Fruit fly (Drosophila melanogaster) whole organism, embryonic: ENCODE data around the gene fzy.

ENCODE experiments used
- B-H1 ChIP-seq: fragments of 200-800 bp; sonication (Bioruptor generic); IDR thresholded peaks from 3 replicates; pipeline ENCODE4 v1.3.6; 2022; ENCODE audit warnings: missing biosample characterization, missing genetic modification characterization
- B-H2 ChIP-seq: fragments of 200-800 bp; sonication (Bioruptor generic); optimal IDR thresholded peaks from 2 replicates; lab custom pipeline; 2018; ENCODE audit warnings: missing biosample characterization, mild to moderate bottlenecking, missing genetic modification characterization
- Bteb2 ChIP-seq: fragments of 200-800 bp; sonication (Bioruptor generic); optimal IDR thresholded peaks from 2 replicates; lab custom pipeline; 2016; ENCODE audit warnings: missing biosample characterization, missing genetic modification characterization
- CG10147 ChIP-seq: fragments of 200-800 bp; sonication (Bioruptor generic); optimal IDR thresholded peaks from 2 replicates; lab custom pipeline; 2019; ENCODE audit warnings: missing biosample characterization, mild to moderate bottlenecking, missing genetic modification characterization, moderate library complexity
- CG13123 ChIP-seq: fragments of 200-800 bp; sonication (Bioruptor generic); optimal IDR thresholded peaks from 2 replicates; lab custom pipeline; 2016; ENCODE audit warnings: missing biosample characterization, missing genetic modification characterization
- CG14441 ChIP-seq: fragments of 200-800 bp; sonication (Bioruptor generic); IDR thresholded peaks from 2 replicates; pipeline ENCODE4 v1.3.6; 2022; ENCODE audit warnings: missing biosample characterization, missing genetic modification characterization
- CG17568 ChIP-seq: fragments of 200-800 bp; sonication (Bioruptor generic); optimal IDR thresholded peaks from 2 replicates; lab custom pipeline; 2018; ENCODE audit warnings: missing biosample characterization, mild to moderate bottlenecking, missing genetic modification characterization, moderate library complexity
- CG17802 ChIP-seq: fragments of 200-800 bp; sonication (Bioruptor generic); optimal IDR thresholded peaks from 2 replicates; lab custom pipeline; 2018; ENCODE audit warnings: missing biosample characterization, mild to moderate bottlenecking, missing genetic modification characterization, moderate library complexity
- CG2120 ChIP-seq: fragments of 200-800 bp; sonication (Bioruptor generic); optimal IDR thresholded peaks from 3 replicates; lab custom pipeline; 2016; ENCODE audit warnings: missing biosample characterization, missing genetic modification characterization
- CG30431 ChIP-seq: fragments of 200-800 bp; sonication (Bioruptor generic); optimal IDR thresholded peaks from 2 replicates; lab custom pipeline; 2017; ENCODE audit warnings: missing biosample characterization, missing genetic modification characterization
- CG31388 ChIP-seq: fragments of 200-800 bp; sonication (Bioruptor generic); optimal IDR thresholded peaks from 2 replicates; lab custom pipeline; 2016; ENCODE audit warnings: missing biosample characterization, missing genetic modification characterization
- CG3726 ChIP-seq: fragments of 200-800 bp; sonication (Bioruptor generic); IDR thresholded peaks from 3 replicates; pipeline ENCODE4, ENCODE4 v1.3.6; 2022; ENCODE audit warnings: missing biosample characterization, missing genetic modification characterization
- CG3847 ChIP-seq: fragments of 200-800 bp; sonication (Bioruptor generic); IDR thresholded peaks from 2 replicates; pipeline ENCODE4 v1.3.6; 2022; ENCODE audit warnings: missing biosample characterization, missing genetic modification characterization
- CG4820 ChIP-seq: fragments of 200-800 bp; sonication (Bioruptor generic); optimal IDR thresholded peaks from 3 replicates; lab custom pipeline; 2016; ENCODE audit warnings: missing biosample characterization, missing genetic modification characterization
- CG6272 ChIP-seq: fragments of 200-800 bp; sonication (Bioruptor generic); IDR thresholded peaks from 2 replicates; pipeline ENCODE4 v1.3.6; 2022; ENCODE audit warnings: missing biosample characterization, missing genetic modification characterization
- CG6689 ChIP-seq: fragments of 200-800 bp; sonication (Bioruptor generic); IDR thresholded peaks from 2 replicates; pipeline ENCODE4 v1.3.6; 2022; ENCODE audit warnings: missing biosample characterization, missing genetic modification characterization
- CG6813 ChIP-seq: fragments of 200-800 bp; sonication (Bioruptor generic); optimal IDR thresholded peaks from 2 replicates; lab custom pipeline; 2017; ENCODE audit warnings: missing biosample characterization, missing genetic modification characterization, mild to moderate bottlenecking, moderate library complexity, missing genetic modification reagents
- CG7786 ChIP-seq: fragments of 200-800 bp; sonication (Bioruptor generic); optimal IDR thresholded peaks from 2 replicates; lab custom pipeline; 2016; ENCODE audit warnings: missing biosample characterization, missing genetic modification characterization
- CG9727 ChIP-seq: fragments of 200-800 bp; sonication (Bioruptor generic); optimal IDR thresholded peaks from 3 replicates; lab custom pipeline; 2017; ENCODE audit warnings: missing biosample characterization, mild to moderate bottlenecking, missing genetic modification characterization
- E2f2 ChIP-seq: fragments of 200-800 bp; sonication (Bioruptor generic); IDR thresholded peaks from 2 replicates; pipeline ENCODE4 v1.3.6; 2022; ENCODE audit warnings: missing biosample characterization, missing genetic modification characterization
- H2.0 ChIP-seq: fragments of 200-800 bp; sonication (Bioruptor generic); IDR thresholded peaks from 2 replicates; pipeline ENCODE4 v1.3.6; 2022; ENCODE audit warnings: missing biosample characterization, missing genetic modification characterization
- NK7.1 ChIP-seq: fragments of 200-800 bp; sonication (Bioruptor generic); optimal IDR thresholded peaks from 3 replicates; lab custom pipeline; 2016; ENCODE audit warnings: missing biosample characterization, missing genetic modification characterization
- Oaz ChIP-seq: fragments of 200-800 bp; sonication (Bioruptor generic); IDR thresholded peaks from 2 replicates; pipeline ENCODE4 v1.3.6; 2022; ENCODE audit warnings: missing biosample characterization, missing genetic modification characterization
- Poxn ChIP-seq: fragments of 200-800 bp; sonication (Bioruptor generic); IDR thresholded peaks from 2 replicates; pipeline ENCODE4 v1.3.6; 2022; ENCODE audit warnings: missing biosample characterization, missing genetic modification characterization
- Rx ChIP-seq: fragments of 200-800 bp; sonication (Bioruptor generic); IDR thresholded peaks from 2 replicates; pipeline ENCODE4 v1.3.6; 2022; ENCODE audit warnings: missing biosample characterization, missing genetic modification characterization
- ase ChIP-seq: fragments of 200-800 bp; sonication (Bioruptor generic); IDR thresholded peaks from 3 replicates; pipeline ENCODE4 v1.3.6; 2022; ENCODE audit warnings: missing biosample characterization, missing genetic modification characterization
- cad ChIP-seq: fragments of >200 bp; optimal IDR thresholded peaks from 2 replicates; lab custom pipeline; 2017; ENCODE audit warnings: missing biosample characterization, missing genetic modification characterization
- danr ChIP-seq: fragments of 200-800 bp; sonication (Bioruptor generic); IDR thresholded peaks from 2 replicates; pipeline ENCODE4 v1.3.6; 2022; ENCODE audit warnings: missing biosample characterization, missing genetic modification characterization
- dati ChIP-seq: fragments of 200-800 bp; sonication (Bioruptor generic); IDR thresholded peaks from 2 replicates; pipeline ENCODE4 v1.3.6; 2022; ENCODE audit warnings: missing biosample characterization, missing genetic modification characterization
- dmrt11E ChIP-seq: fragments of 200-800 bp; sonication (Bioruptor generic); optimal IDR thresholded peaks from 3 replicates; lab custom pipeline; 2018; ENCODE audit warnings: missing biosample characterization, mild to moderate bottlenecking, missing genetic modification characterization, moderate library complexity
- dmrt99B ChIP-seq: fragments of 200-800 bp; sonication (Bioruptor generic); optimal IDR thresholded peaks from 2 replicates; lab custom pipeline; 2018; ENCODE audit warnings: missing biosample characterization, mild to moderate bottlenecking, missing genetic modification characterization, moderate library complexity
- dpn ChIP-seq, 2 experiments: fragments of 200-800 bp; sonication (Bioruptor generic); optimal IDR thresholded peaks; 3 replicates each; lab custom pipeline; 2016; ENCODE audit warnings: missing biosample characterization in 2 of 2, missing genetic modification characterization in 2 of 2
- esg ChIP-seq: fragments of 200-800 bp; sonication (Bioruptor generic); conservative IDR thresholded peaks from 2 replicates; pipeline ENCODE4 v1.3.6; 2022; ENCODE audit warnings: missing biosample characterization, missing genetic modification characterization
- gro ChIP-seq: fragments of 200-800 bp; sonication (Bioruptor generic); optimal IDR thresholded peaks from 2 replicates; lab custom pipeline; 2016; ENCODE audit warnings: missing biosample characterization, missing genetic modification characterization
- gsb-n ChIP-seq: fragments of 200-800 bp; sonication (Bioruptor generic); optimal IDR thresholded peaks from 3 replicates; lab custom pipeline; 2018; ENCODE audit warnings: missing biosample characterization, mild to moderate bottlenecking, missing genetic modification characterization
- nmo ChIP-seq: fragments of 200-800 bp; sonication (Bioruptor generic); optimal IDR thresholded peaks from 2 replicates; lab custom pipeline; 2018; ENCODE audit warnings: missing biosample characterization, mild to moderate bottlenecking, missing genetic modification characterization, moderate library complexity
- odd ChIP-seq: fragments of 200-800 bp; sonication (Bioruptor generic); optimal IDR thresholded peaks from 2 replicates; lab custom pipeline; 2017; ENCODE audit warnings: missing biosample characterization, mild to moderate bottlenecking, missing genetic modification characterization
- onecut ChIP-seq: fragments of 200-800 bp; sonication (Bioruptor generic); IDR thresholded peaks from 2 replicates; pipeline ENCODE4 v1.3.6; 2022; ENCODE audit warnings: missing biosample characterization, missing genetic modification characterization
- pan ChIP-seq, 4 experiments: fragments of >200 bp in 3 of 4; fragments of 200-800 bp in 1 of 4; sonication (Bioruptor generic) in 1 of 4; optimal IDR thresholded peaks in 3 of 4; IDR thresholded peaks in 1 of 4; 2 replicates each; pipeline versions ENCODE4 v1.3.6 to Lab custom; 2017 to 2022; ENCODE audit warnings: missing biosample characterization in 2 of 4, missing genetic modification characterization in 2 of 4, mixed read lengths in 1 of 4
- salm ChIP-seq: fragments of 200-800 bp; sonication (Bioruptor generic); optimal IDR thresholded peaks from 2 replicates; lab custom pipeline; 2018; ENCODE audit warnings: missing biosample characterization, mild to moderate bottlenecking, missing genetic modification characterization
- sens ChIP-seq: fragments of 200-800 bp; sonication (Bioruptor generic); peaks from one replicate; lab custom pipeline; 2016; ENCODE audit warnings: missing biosample characterization, missing genetic modification characterization
- seq ChIP-seq: fragments of 200-800 bp; sonication (Bioruptor generic); IDR thresholded peaks from 2 replicates; pipeline ENCODE4 v1.3.6; 2022; ENCODE audit warnings: missing biosample characterization, missing genetic modification characterization
- slbo ChIP-seq: fragments of 200-800 bp; sonication (Bioruptor generic); IDR thresholded peaks from 2 replicates; pipeline ENCODE4 v1.3.6; 2022; ENCODE audit warnings: missing biosample characterization, missing genetic modification characterization
- ssp ChIP-seq: fragments of 200-800 bp; sonication (Bioruptor generic); IDR thresholded peaks from 2 replicates; pipeline ENCODE4 v1.3.6; 2022; ENCODE audit warnings: missing biosample characterization, missing genetic modification characterization
- tap ChIP-seq: fragments of 200-800 bp; optimal IDR thresholded peaks from 3 replicates; lab custom pipeline; 2019; ENCODE audit warnings: missing biosample characterization, mild to moderate bottlenecking, missing genetic modification characterization, moderate library complexity
- tll ChIP-seq, 2 experiments: fragments of 200-800 bp in 1 of 2; fragments of >200 bp in 1 of 2; sonication (Bioruptor generic) in 1 of 2; optimal IDR thresholded peaks; 2 replicates each; lab custom pipeline; 2017 to 2019; ENCODE audit warnings: missing biosample characterization in 2 of 2, missing genetic modification characterization in 2 of 2, mild to moderate bottlenecking in 1 of 2, moderate library complexity in 1 of 2
- tna ChIP-seq: fragments of 200-800 bp; sonication (Bioruptor generic); IDR thresholded peaks from 2 replicates; pipeline ENCODE4 v1.3.6; 2022; ENCODE audit warnings: missing biosample characterization, missing genetic modification characterization; ENCODE audit not compliant: partially characterized antibody
- tup ChIP-seq: fragments of 200-800 bp; sonication (Bioruptor generic); optimal IDR thresholded peaks from 2 replicates; lab custom pipeline; 2016; ENCODE audit warnings: missing biosample characterization, mild to moderate bottlenecking, missing genetic modification characterization, moderate library complexity
- usp ChIP-seq: fragments of >200 bp; optimal IDR thresholded peaks from 2 replicates; lab custom pipeline; 2017; ENCODE audit warnings: missing biosample characterization, missing genetic modification characterization
- wdn ChIP-seq: fragments of 200-800 bp; sonication (Bioruptor generic); IDR thresholded peaks from 2 replicates; pipeline ENCODE4 v1.3.6; 2022; ENCODE audit warnings: missing biosample characterization, missing genetic modification characterization

Gene fzy

dm6 chr2L:16284306-16285299 lies 26.2 kb upstream of the fzy start (continued):
- TF ChIP-seq tll (GFP tag; optimal IDR thresholded peaks at IDR 0.05; lab: Kevin White, UChicago) (no peak), gsb-n (peak; percentile 19), dpn (GFP tag; optimal IDR thresholded peaks at IDR 0.05; lab: Kevin White, UChicago) (peak; percentile 56 to 63), tap (no peak), pan (optimal IDR thresholded peaks at IDR 0.05; lab: Kevin White, UChicago) (no peak), pan (GFP tag; optimal IDR thresholded peaks at IDR 0.05 in 1 of 2, IDR thresholded peaks at IDR 0.05 in 1 of 2) (no peak), ssp (no peak), dati (GFP tag; lab: Robert Waterston, UW) (no peak), CG31388 (no peak), CG6272 (no peak), Poxn (GFP tag; lab: Robert Waterston, UW) (no peak), CG17802 (tag; lab: Kevin White, UChicago) (no peak), CG6689 (no peak), Oaz (GFP tag; lab: Robert Waterston, UW) (no peak), cad (GFP tag; lab: Kevin White, UChicago) (peak; percentile 28), ase (GFP tag; lab: Robert Waterston, UW) (no peak), Rx (no peak), seq (no peak), CG17568 (GFP tag; lab: Kevin White, UChicago) (no peak), tup (no peak), dmrt99B (tag; lab: Kevin White, UChicago) (peak; percentile 58), wdn (GFP tag; lab: Robert Waterston, UW) (no peak), nmo (GFP tag; lab: Kevin White, UChicago) (peak; percentile 37), CG3726 (no peak), esg (GFP tag; lab: Robert Waterston, UW) (no peak), CG6813 (GFP tag; lab: Kevin White, UChicago) (peak; percentile 77), odd (peak; percentile 56), Bteb2 (peak; percentile 37), CG30431 (GFP tag; lab: Kevin White, UChicago) (no peak), usp (GFP tag; lab: Kevin White, UChicago) (no peak), sens (GFP tag; lab: Kevin White, UChicago) (peak; percentile 94), danr (GFP tag; lab: Robert Waterston, UW) (no peak), H2.0 (GFP tag; lab: Robert Waterston, UW) (no peak), CG9727 (GFP tag; lab: Kevin White, UChicago) (peak; percentile 45), slbo (GFP tag; lab: Robert Waterston, UW) (no peak), gro (peak; percentile 3), CG14441 (GFP tag; lab: Robert Waterston, UW) (no peak), tna (GFP tag; lab: Robert Waterston, UW) (no peak), onecut (GFP tag; lab: Robert Waterston, UW) (peak; percentile 42), CG4820 (GFP tag; lab: Kevin White, UChicago) (no peak), CG2120 (peak; percentile 61), B-H2 (GFP tag; lab: Kevin White, UChicago) (no peak), E2f2 (GFP tag; lab: Robert Waterston, UW) (no peak), dmrt11E (tag; lab: Kevin White, UChicago) (no peak), CG10147 (GFP tag; lab: Kevin White, UChicago) (peak; percentile 48), B-H1 (GFP tag; lab: Robert Waterston, UW) (no peak), NK7.1 (GFP tag; lab: Kevin White, UChicago) (no peak), CG3847 (GFP tag; lab: Robert Waterston, UW) (no peak), CG7786 (peak; percentile 5), salm (tag; lab: Kevin White, UChicago) (no peak), CG13123 (no peak)
